Worm (Caenorhabditis elegans) whole organism, mixed stage, embryonic: Measurements from ENCODE around the gene R148.8.

Source experiments
- M03D4.4 ChIP-seq: sonication (generic microtip); optimal IDR thresholded peaks from 2 replicates; lab custom pipeline; 2017; ENCODE audit warnings: mild to moderate bottlenecking, missing genetic modification characterization, missing compliant biosample characterization
- bed-3 ChIP-seq: fragments of 200-800 bp; sonication (Bioruptor generic); optimal IDR thresholded peaks from 3 replicates; lab custom pipeline; 2018; ENCODE audit warnings: mild to moderate bottlenecking, missing genetic modification characterization, moderate library complexity, missing compliant biosample characterization
- blmp-1 ChIP-seq: fragments of 150-350 bp; optimal IDR thresholded peaks from 2 replicates; lab custom pipeline; 2014; ENCODE audit warnings: missing biosample characterization, missing genetic modification characterization
- ceh-39 ChIP-seq: fragments of 150-350 bp; optimal IDR thresholded peaks from 2 replicates; lab custom pipeline; 2014; ENCODE audit warnings: missing biosample characterization, missing genetic modification characterization
- ceh-83 ChIP-seq: fragments of 200-800 bp; sonication (Bioruptor generic); optimal IDR thresholded peaks from 2 replicates; lab custom pipeline; 2018; ENCODE audit warnings: mild to moderate bottlenecking, missing genetic modification characterization, missing compliant biosample characterization
- ces-1 ChIP-seq: fragments of 150-350 bp; optimal IDR thresholded peaks from 2 replicates; lab custom pipeline; 2014; ENCODE audit warnings: missing biosample characterization, missing genetic modification reagents, missing genetic modification characterization
- cnd-1 ChIP-seq: fragments of 200-800 bp; sonication (Bioruptor generic); optimal IDR thresholded peaks from 2 replicates; lab custom pipeline; 2018; ENCODE audit warnings: mild to moderate bottlenecking, missing genetic modification characterization, missing compliant biosample characterization
- drap-1 ChIP-seq: fragments of 200-800 bp; sonication (Bioruptor generic); optimal IDR thresholded peaks from 3 replicates; lab custom pipeline; 2018; ENCODE audit warnings: mild to moderate bottlenecking, missing genetic modification characterization, missing compliant biosample characterization
- elt-1 ChIP-seq: sonication (generic microtip); optimal IDR thresholded peaks from 2 replicates; lab custom pipeline; 2017; ENCODE audit warnings: missing genetic modification characterization, mild to moderate bottlenecking, missing compliant biosample characterization, antibody characterized with exemption, moderate library complexity, borderline replicate concordance; ENCODE audit not compliant: insufficient read depth
- elt-3 ChIP-seq: fragments of 150-350 bp; optimal IDR thresholded peaks from 2 replicates; lab custom pipeline; 2014; ENCODE audit warnings: missing biosample characterization, missing genetic modification characterization
- flh-1 ChIP-seq: fragments of 200-800 bp; sonication (Bioruptor generic); optimal IDR thresholded peaks from 2 replicates; lab custom pipeline; 2018; ENCODE audit warnings: mild to moderate bottlenecking, missing genetic modification characterization, moderate library complexity, missing compliant biosample characterization
- ham-2 ChIP-seq: fragments of 200-800 bp; sonication (Bioruptor generic); optimal IDR thresholded peaks from 2 replicates; lab custom pipeline; 2018; ENCODE audit warnings: mild to moderate bottlenecking, missing genetic modification characterization, missing compliant biosample characterization
- hlh-1 ChIP-seq: fragments of 150-350 bp; optimal IDR thresholded peaks from 2 replicates; lab custom pipeline; 2014; ENCODE audit warnings: missing biosample characterization, missing genetic modification reagents, missing genetic modification characterization
- lin-13 ChIP-seq: fragments of 150-350 bp; optimal IDR thresholded peaks from 2 replicates; lab custom pipeline; 2014; ENCODE audit warnings: missing biosample characterization, missing genetic modification characterization
- lsy-2 ChIP-seq: fragments of 150-350 bp; optimal IDR thresholded peaks from 2 replicates; lab custom pipeline; 2014; ENCODE audit warnings: missing biosample characterization, missing genetic modification characterization
- mab-5 ChIP-seq: fragments of 150-350 bp; optimal IDR thresholded peaks from 2 replicates; lab custom pipeline; 2014; ENCODE audit warnings: missing biosample characterization, missing genetic modification characterization
- mep-1 ChIP-seq: fragments of 150-350 bp; optimal IDR thresholded peaks from 2 replicates; lab custom pipeline; 2017; ENCODE audit warnings: missing biosample characterization, missing genetic modification reagents, missing genetic modification characterization, inconsistent platforms
- mls-2 ChIP-seq: sonication (generic microtip); optimal IDR thresholded peaks from 2 replicates; lab custom pipeline; 2016; ENCODE audit warnings: mild to moderate bottlenecking, missing genetic modification characterization, moderate library complexity, missing compliant biosample characterization
- nhr-12 ChIP-seq: fragments of 150-350 bp; optimal IDR thresholded peaks from 2 replicates; lab custom pipeline; 2014; ENCODE audit warnings: missing biosample characterization, missing genetic modification characterization
- nhr-237 ChIP-seq: fragments of 150-350 bp; optimal IDR thresholded peaks from 2 replicates; lab custom pipeline; 2014; ENCODE audit warnings: missing biosample characterization, missing genetic modification characterization
- nhr-28 ChIP-seq: fragments of 150-350 bp; optimal IDR thresholded peaks from 2 replicates; lab custom pipeline; 2014; ENCODE audit warnings: missing biosample characterization, missing genetic modification characterization
- nhr-76 ChIP-seq: sonication (generic microtip); optimal IDR thresholded peaks from 2 replicates; lab custom pipeline; 2017; ENCODE audit warnings: missing biosample characterization, missing genetic modification characterization
- pha-4 ChIP-seq: fragments of 150-350 bp; optimal IDR thresholded peaks from 2 replicates; lab custom pipeline; 2018; ENCODE audit warnings: missing biosample characterization, missing genetic modification reagents, missing genetic modification characterization
- sem-2 ChIP-seq: fragments of 200-800 bp; sonication (Bioruptor generic); optimal IDR thresholded peaks from 2 replicates; lab custom pipeline; 2018; ENCODE audit warnings: mild to moderate bottlenecking, missing genetic modification characterization, missing compliant biosample characterization
- snpc-4 ChIP-seq: fragments of 150-350 bp; optimal IDR thresholded peaks from 2 replicates; lab custom pipeline; 2014; ENCODE audit warnings: missing biosample characterization, missing genetic modification characterization
- sptf-1 ChIP-seq: sonication (generic microtip); optimal IDR thresholded peaks from 2 replicates; lab custom pipeline; 2017; ENCODE audit warnings: mild to moderate bottlenecking, missing genetic modification characterization, moderate library complexity, missing compliant biosample characterization
- tbx-8 ChIP-seq: fragments of 200-800 bp; sonication (Bioruptor generic); optimal IDR thresholded peaks from 2 replicates; lab custom pipeline; 2018; ENCODE audit warnings: mild to moderate bottlenecking, missing genetic modification characterization, moderate library complexity, missing compliant biosample characterization
- unc-120 ChIP-seq: sonication (generic microtip); optimal IDR thresholded peaks from 2 replicates; lab custom pipeline; 2017; ENCODE audit warnings: missing genetic modification characterization, missing compliant biosample characterization; ENCODE audit not compliant: poor library complexity, severe bottlenecking
- unc-39 ChIP-seq: fragments of 150-350 bp; optimal IDR thresholded peaks from 2 replicates; lab custom pipeline; 2014; ENCODE audit warnings: missing biosample characterization, missing genetic modification characterization
- unc-62 ChIP-seq: fragments of 150-350 bp; optimal IDR thresholded peaks from 2 replicates; lab custom pipeline; 2014; ENCODE audit warnings: missing biosample characterization, missing genetic modification reagents, missing genetic modification characterization
- zip-8 ChIP-seq: fragments of 150-350 bp; optimal IDR thresholded peaks from 2 replicates; lab custom pipeline; 2014; ENCODE audit warnings: missing biosample characterization, missing genetic modification characterization

The R148.8 gene

ce11 chrIII:3160490-3160889 lies 30.8 kb upstream of the R148.8 start:
- no peak for TF ChIP-seq pha-4 (tag; lab: Kevin White, UChicago)
- TF ChIP-seq nhr-237 (tag; lab: Kevin White, UChicago), result no peak
- TF ChIP-seq M03D4.4 (tag; lab: Kevin White, UChicago), result no peak
- TF ChIP-seq blmp-1 (tag; lab: Kevin White, UChicago), result peak; percentile 60

ce11 chrIII:3161600-3161999 lies 29.7 kb upstream of the R148.8 start:
- TF ChIP-seq nhr-12, result no peak
- no peak for TF ChIP-seq mls-2 (tag; lab: Kevin White, UChicago)
- no peak for TF ChIP-seq blmp-1 (tag; lab: Kevin White, UChicago)
- TF ChIP-seq zip-8 (tag; lab: Kevin White, UChicago), result no peak
- TF ChIP-seq hlh-1 (tag; lab: Kevin White, UChicago), result no peak
- TF ChIP-seq unc-62 (GFP tag; lab: Kevin White, UChicago), result no peak
- TF ChIP-seq ceh-83, result no peak
- TF ChIP-seq elt-1, result no peak
- no peak for TF ChIP-seq nhr-237 (tag; lab: Kevin White, UChicago)
- TF ChIP-seq lin-13 (tag; lab: Kevin White, UChicago), result no peak
- no peak for TF ChIP-seq bed-3 (GFP tag; lab: Kevin White, UChicago)
- no peak for TF ChIP-seq sem-2 (GFP tag; lab: Kevin White, UChicago)
- TF ChIP-seq ceh-39 (tag; lab: Kevin White, UChicago), result no peak
- TF ChIP-seq unc-120 (tag; lab: Kevin White, UChicago), result no peak
- no peak for TF ChIP-seq ham-2 (GFP tag; lab: Kevin White, UChicago)
- TF ChIP-seq lsy-2 (tag; lab: Kevin White, UChicago), result no peak

- TF ChIP-seq unc-39 (tag; lab: Kevin White, UChicago) (no peak), drap-1 (GFP tag; lab: Kevin White, UChicago) (no peak), elt-1 (no peak), nhr-237 (tag; lab: Kevin White, UChicago) (no peak), sem-2 (GFP tag; lab: Kevin White, UChicago) (no peak), ceh-39 (tag; lab: Kevin White, UChicago) (no peak), cnd-1 (tag; lab: Kevin White, UChicago) (no peak), mep-1 (tag; lab: Kevin White, UChicago) (no peak), nhr-28 (no peak), sptf-1 (tag; lab: Kevin White, UChicago) (no peak), ceh-83 (no peak), pha-4 (tag; lab: Kevin White, UChicago) (no peak), lsy-2 (tag; lab: Kevin White, UChicago) (no peak), tbx-8 (GFP tag; lab: Kevin White, UChicago) (no peak), nhr-76 (no peak), nhr-12 (no peak)
Measured at ce11 chrIII:3163448-3163847, 27.8 kb upstream of the R148.8 start.

- no peak for TF ChIP-seq unc-39 (tag; lab: Kevin White, UChicago)
- no peak for TF ChIP-seq pha-4 (tag; lab: Kevin White, UChicago)
- peak; percentile 12 for TF ChIP-seq unc-62 (GFP tag; lab: Kevin White, UChicago)
- peak; percentile 89 for TF ChIP-seq elt-1
Measured at ce11 chrIII:3165309-3165708, 26.0 kb upstream of the R148.8 start, which contains the start of gene R148.5. Gene R148.5 (plus strand): TSS chrIII:3165639.

- no peak for TF ChIP-seq cnd-1 (tag; lab: Kevin White, UChicago)
- no peak for TF ChIP-seq elt-3 (tag; lab: Kevin White, UChicago)
- no peak for TF ChIP-seq blmp-1 (tag; lab: Kevin White, UChicago)
- TF ChIP-seq tbx-8 (GFP tag; lab: Kevin White, UChicago), result no peak
- TF ChIP-seq elt-1, result no peak
- no peak for TF ChIP-seq pha-4 (tag; lab: Kevin White, UChicago)
- no peak for TF ChIP-seq flh-1 (GFP tag; lab: Kevin White, UChicago)
- TF ChIP-seq sptf-1 (tag; lab: Kevin White, UChicago), result no peak
- no peak for TF ChIP-seq nhr-12
- TF ChIP-seq ceh-39 (tag; lab: Kevin White, UChicago), result no peak
- TF ChIP-seq nhr-237 (tag; lab: Kevin White, UChicago), result no peak
Measured at ce11 chrIII:3169279-3169678, 22.0 kb upstream of the R148.8 start.

- no peak for TF ChIP-seq nhr-237 (tag; lab: Kevin White, UChicago)
- no peak for TF ChIP-seq snpc-4 (tag; lab: Kevin White, UChicago)
- TF ChIP-seq mab-5 (tag; lab: Kevin White, UChicago), result no peak
- no peak for TF ChIP-seq cnd-1 (tag; lab: Kevin White, UChicago)
- no peak for TF ChIP-seq bed-3 (GFP tag; lab: Kevin White, UChicago)
- no peak for TF ChIP-seq ces-1 (GFP tag; lab: Kevin White, UChicago)
- no peak for TF ChIP-seq ceh-39 (tag; lab: Kevin White, UChicago)
- no peak for TF ChIP-seq nhr-12
- no peak for TF ChIP-seq unc-120 (tag; lab: Kevin White, UChicago)
- no peak for TF ChIP-seq blmp-1 (tag; lab: Kevin White, UChicago)
- TF ChIP-seq elt-1, result no peak
- no peak for TF ChIP-seq mls-2 (tag; lab: Kevin White, UChicago)
- no peak for TF ChIP-seq elt-3 (tag; lab: Kevin White, UChicago)
Measured at ce11 chrIII:3170538-3170937, 20.8 kb upstream of the R148.8 start.
